Worm (Caenorhabditis elegans) whole organism, L3 larva: ENCODE data around the gene F13A2.5.

Experiments used
- ZK546.5 ChIP-seq: sonication (generic microtip); optimal IDR thresholded peaks from 2 replicates; lab custom pipeline; 2017; ENCODE audit warnings: missing biosample characterization, missing genetic modification characterization
- aly-2 ChIP-seq: fragments of 150-350 bp; optimal IDR thresholded peaks from 2 replicates; lab custom pipeline; 2014; ENCODE audit warnings: missing biosample characterization, missing genetic modification characterization
- ceh-16 ChIP-seq: sonication (generic microtip); optimal IDR thresholded peaks from 2 replicates; lab custom pipeline; 2017; ENCODE audit warnings: missing biosample characterization, missing genetic modification characterization
- ceh-28 ChIP-seq: fragments of 150-350 bp; optimal IDR thresholded peaks from 2 replicates; lab custom pipeline; 2014; ENCODE audit warnings: missing biosample characterization, missing genetic modification reagents, missing genetic modification characterization
- daf-12 ChIP-seq: fragments of 150-350 bp; optimal IDR thresholded peaks from 2 replicates; lab custom pipeline; 2014; ENCODE audit warnings: missing biosample characterization, missing genetic modification reagents, missing genetic modification characterization
- egl-27 ChIP-seq: sonication (generic microtip); optimal IDR thresholded peaks from 4 replicates; lab custom pipeline; 2017; ENCODE audit warnings: missing biosample characterization, missing genetic modification reagents, missing genetic modification characterization
- egl-5 ChIP-seq: fragments of 150-350 bp; optimal IDR thresholded peaks from 2 replicates; lab custom pipeline; 2017; ENCODE audit warnings: missing biosample characterization, missing genetic modification reagents, missing genetic modification characterization, inconsistent platforms
- elt-1 ChIP-seq: fragments of 150-350 bp; optimal IDR thresholded peaks from 2 replicates; lab custom pipeline; 2014; ENCODE audit warnings: missing biosample characterization, missing genetic modification characterization
- elt-2 ChIP-seq: sonication (generic microtip); optimal IDR thresholded peaks from 2 replicates; lab custom pipeline; 2016; ENCODE audit warnings: missing genetic modification reagents, mild to moderate bottlenecking, missing genetic modification characterization, missing compliant biosample characterization
- elt-3 ChIP-seq, 3 experiments: fragments of 150-350 bp in 1 of 3; sonication (generic microtip) in 2 of 3; optimal IDR thresholded peaks; 2 replicates in 2 of 3; 4 replicates in 1 of 3; lab custom pipeline; 2014 to 2017; ENCODE audit warnings: missing biosample characterization in 3 of 3, missing genetic modification characterization in 3 of 3
- fkh-10 ChIP-seq: sonication (generic microtip); optimal IDR thresholded peaks from 2 replicates; lab custom pipeline; 2017; ENCODE audit warnings: missing biosample characterization, missing genetic modification reagents, missing genetic modification characterization
- fkh-2 ChIP-seq: fragments of 150-350 bp; optimal IDR thresholded peaks from 2 replicates; lab custom pipeline; 2014; ENCODE audit warnings: missing biosample characterization, missing genetic modification reagents, missing genetic modification characterization
- fos-1 ChIP-seq: fragments of 150-350 bp; optimal IDR thresholded peaks from 2 replicates; lab custom pipeline; 2014; ENCODE audit warnings: missing biosample characterization, missing genetic modification characterization
- hmg-11 ChIP-seq: sonication (generic microtip); optimal IDR thresholded peaks from 2 replicates; lab custom pipeline; 2016; ENCODE audit warnings: missing genetic modification characterization, missing compliant biosample characterization
- jun-1 ChIP-seq: fragments of 150-350 bp; optimal IDR thresholded peaks from 2 replicates; lab custom pipeline; 2014; ENCODE audit warnings: missing biosample characterization, missing genetic modification reagents, missing genetic modification characterization
- lin-15B ChIP-seq: fragments of 150-350 bp; optimal IDR thresholded peaks from 2 replicates; lab custom pipeline; 2014; ENCODE audit warnings: missing biosample characterization, missing genetic modification characterization
- lin-39 ChIP-seq: fragments of 150-350 bp; optimal IDR thresholded peaks from 2 replicates; lab custom pipeline; 2018; ENCODE audit warnings: missing biosample characterization, missing genetic modification reagents, missing genetic modification characterization
- lsy-12 ChIP-seq: sonication (generic microtip); optimal IDR thresholded peaks from 2 replicates; lab custom pipeline; 2016; ENCODE audit warnings: mild to moderate bottlenecking, missing genetic modification characterization, missing compliant biosample characterization
- mml-1 ChIP-seq: fragments of 150-350 bp; sonication (generic microtip); optimal IDR thresholded peaks from 3 replicates; lab custom pipeline; 2014; ENCODE audit warnings: missing biosample characterization, missing genetic modification characterization
- nfya-1 ChIP-seq: sonication (generic microtip); optimal IDR thresholded peaks from 2 replicates; lab custom pipeline; 2017; ENCODE audit warnings: missing genetic modification characterization, mild to moderate bottlenecking, missing compliant biosample characterization, antibody characterized with exemption, moderate library complexity; ENCODE audit not compliant: insufficient read depth
- nhr-11 ChIP-seq: fragments of 150-350 bp; optimal IDR thresholded peaks from 2 replicates; lab custom pipeline; 2014; ENCODE audit warnings: missing biosample characterization, missing genetic modification characterization
- nhr-12 ChIP-seq: fragments of 150-350 bp; optimal IDR thresholded peaks from 2 replicates; lab custom pipeline; 2014; ENCODE audit warnings: missing biosample characterization, missing genetic modification characterization
- nhr-23 ChIP-seq: fragments of 150-350 bp; optimal IDR thresholded peaks from 2 replicates; lab custom pipeline; 2014; ENCODE audit warnings: missing biosample characterization, missing genetic modification reagents, missing genetic modification characterization
- nhr-28 ChIP-seq: fragments of 150-350 bp; optimal IDR thresholded peaks from 2 replicates; lab custom pipeline; 2014; ENCODE audit warnings: missing biosample characterization, missing genetic modification characterization
- nhr-67 ChIP-seq: fragments of 150-350 bp; optimal IDR thresholded peaks from 2 replicates; lab custom pipeline; 2014; ENCODE audit warnings: missing biosample characterization, missing genetic modification characterization
- nhr-77 ChIP-seq: fragments of 150-350 bp; optimal IDR thresholded peaks from 2 replicates; lab custom pipeline; 2014; ENCODE audit warnings: missing biosample characterization, missing genetic modification characterization
- pqm-1 ChIP-seq: fragments of 150-350 bp; optimal IDR thresholded peaks from 2 replicates; lab custom pipeline; 2017; ENCODE audit warnings: missing biosample characterization, missing genetic modification characterization, inconsistent platforms
- sea-2 ChIP-seq: fragments of 150-350 bp; sonication (generic microtip); optimal IDR thresholded peaks from 4 replicates; lab custom pipeline; 2014; ENCODE audit warnings: missing biosample characterization, missing genetic modification reagents, missing genetic modification characterization
- skn-1 ChIP-seq: fragments of 150-350 bp; optimal IDR thresholded peaks from 2 replicates; lab custom pipeline; 2014; ENCODE audit warnings: missing biosample characterization, missing genetic modification characterization
- unc-39 ChIP-seq: sonication (generic microtip); optimal IDR thresholded peaks from 4 replicates; lab custom pipeline; 2017; ENCODE audit warnings: missing biosample characterization, missing genetic modification characterization
- unc-62 ChIP-seq: fragments of 150-350 bp; sonication (generic microtip); optimal IDR thresholded peaks from 4 replicates; lab custom pipeline; 2014; ENCODE audit warnings: missing biosample characterization, missing genetic modification reagents, missing genetic modification characterization
- zag-1 ChIP-seq: fragments of 150-350 bp; optimal IDR thresholded peaks from 2 replicates; lab custom pipeline; 2014; ENCODE audit warnings: missing biosample characterization, missing genetic modification characterization
- ztf-4 ChIP-seq: fragments of 150-350 bp; optimal IDR thresholded peaks from 2 replicates; lab custom pipeline; 2014; ENCODE audit warnings: missing biosample characterization, missing genetic modification characterization

The F13A2.5 gene

DNA sequence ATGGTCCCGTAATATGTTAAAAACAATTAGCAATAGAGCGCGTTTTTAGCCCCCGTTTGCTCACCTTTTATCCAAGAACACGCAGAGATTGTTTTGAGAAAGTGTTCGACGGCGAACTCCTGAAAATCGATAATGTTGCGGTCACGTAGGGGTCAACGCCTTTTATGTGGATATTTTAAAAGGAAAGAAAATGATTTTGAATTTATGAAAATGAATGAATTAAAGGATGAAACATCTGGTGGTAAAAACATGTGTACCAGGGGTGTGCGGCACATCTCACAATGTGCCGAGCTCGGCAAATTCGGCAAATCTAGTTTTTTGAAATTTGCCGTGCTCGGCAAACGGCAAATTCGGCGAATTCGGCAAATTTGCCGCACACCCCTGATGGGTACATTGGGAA lies 1.6 kb downstream of the F13A2.5 start, which contains the start of gene F13A2.4:
Gene F13A2.4 (minus strand): TSS at position 101 of the 400 bp plus-strand sequence.
- TF ChIP-seq ceh-16 (tag; lab: Kevin White, UChicago), result no peak
- no peak for TF ChIP-seq nhr-12 (tag; lab: Kevin White, UChicago)

DNA sequence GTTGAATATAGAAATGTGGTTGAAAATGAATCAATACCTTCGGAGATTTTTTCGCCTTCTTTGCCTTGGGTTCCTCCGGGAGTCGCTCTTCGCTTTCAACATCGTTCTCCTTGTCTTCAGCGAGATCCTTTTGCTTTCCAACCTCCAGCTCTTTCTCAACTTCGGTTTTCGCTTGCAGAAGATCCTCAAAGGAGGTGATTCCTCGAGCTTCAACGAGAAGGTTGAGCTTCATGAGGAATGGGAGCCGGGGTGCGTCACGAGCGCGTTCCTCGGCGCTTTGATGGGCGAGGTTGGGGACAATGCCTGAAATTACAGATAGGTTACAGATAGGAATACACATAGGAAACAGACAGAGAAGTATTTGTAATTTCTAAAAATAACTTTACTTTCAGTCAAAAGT lies 2.9 kb downstream of the F13A2.5 start:
- no peak for TF ChIP-seq nhr-11
- TF ChIP-seq ceh-28 (tag; lab: Kevin White, UChicago), result no peak
- TF ChIP-seq nhr-77 (tag; lab: Kevin White, UChicago), result no peak
- TF ChIP-seq zag-1 (tag; lab: Kevin White, UChicago), result no peak
- TF ChIP-seq elt-3 (tag; optimal IDR thresholded peaks at IDR 0.05; lab: Kevin White, UChicago), result no peak
- TF ChIP-seq fkh-2, result no peak
- no peak for TF ChIP-seq fos-1 (tag; lab: Kevin White, UChicago)
- TF ChIP-seq daf-12 (tag; lab: Kevin White, UChicago), result no peak
- no peak for TF ChIP-seq nhr-28 (tag; lab: Kevin White, UChicago)
- TF ChIP-seq ZK546.5 (tag; lab: Kevin White, UChicago), result no peak
- no peak for TF ChIP-seq fkh-10
- no peak for TF ChIP-seq jun-1 (tag; lab: Kevin White, UChicago)
- no peak for TF ChIP-seq elt-1 (tag; lab: Kevin White, UChicago)
- TF ChIP-seq aly-2 (tag; lab: Kevin White, UChicago), result no peak
- no peak for TF ChIP-seq pqm-1
- TF ChIP-seq ceh-16 (tag; lab: Kevin White, UChicago), result no peak
- TF ChIP-seq unc-39 (tag; lab: Kevin White, UChicago), result no peak
- no peak for TF ChIP-seq egl-27 (tag; lab: Kevin White, UChicago)
- TF ChIP-seq, all 47 proteins: peak for 0

- TF ChIP-seq skn-1 (no peak), nhr-67 (tag; lab: Kevin White, UChicago) (no peak), hmg-11 (tag; lab: Kevin White, UChicago) (no peak), lsy-12 (tag; lab: Kevin White, UChicago) (no peak), fos-1 (tag; lab: Kevin White, UChicago) (no peak), nhr-23 (tag; lab: Kevin White, UChicago) (no peak), daf-12 (tag; lab: Kevin White, UChicago) (no peak), ceh-28 (tag; lab: Kevin White, UChicago) (no peak), zag-1 (tag; lab: Kevin White, UChicago) (no peak), elt-1 (tag; lab: Kevin White, UChicago) (no peak), mml-1 (tag; lab: Kevin White, UChicago) (no peak), ZK546.5 (tag; lab: Kevin White, UChicago) (no peak), lin-39 (tag; lab: Kevin White, UChicago) (no peak), unc-39 (tag; lab: Kevin White, UChicago) (no peak), egl-5 (tag; lab: Kevin White, UChicago) (no peak)
- TF ChIP-seq, all 47 proteins: peak for 0
These were observed 3.6 kb downstream of the F13A2.5 start for ce11 chrV:4398127-4398526.

DNA sequence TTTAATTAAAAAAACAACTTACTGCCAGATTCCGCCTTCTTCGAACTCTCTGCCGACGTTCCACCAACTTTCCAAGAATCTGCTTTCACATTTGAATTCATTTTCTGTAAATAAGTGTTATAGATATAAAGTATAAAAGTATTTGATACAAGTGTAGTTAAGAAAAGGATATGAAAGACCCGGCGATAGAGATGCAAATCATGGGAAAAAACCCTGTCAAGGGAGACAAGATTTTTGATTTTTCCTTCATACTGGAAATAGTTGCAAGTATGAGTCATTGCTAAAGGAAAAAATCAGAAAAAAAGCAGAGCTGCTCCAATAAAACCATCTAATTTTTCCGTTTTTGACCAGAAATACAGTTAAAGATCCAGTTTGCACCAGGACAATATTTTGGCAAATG lies 5.5 kb downstream of the F13A2.5 start, which contains the start of gene F13A2.3:
Gene F13A2.3 (minus strand): TSS at position 101 of the 400 bp plus-strand sequence.
- TF ChIP-seq unc-62 (GFP tag; lab: Kevin White, UChicago), result no peak
- no peak for TF ChIP-seq elt-1 (tag; lab: Kevin White, UChicago)
- no peak for TF ChIP-seq egl-5 (tag; lab: Kevin White, UChicago)
- no peak for TF ChIP-seq sea-2
- no peak for TF ChIP-seq nhr-77 (tag; lab: Kevin White, UChicago)
- TF ChIP-seq lin-39 (tag; lab: Kevin White, UChicago), result no peak
- no peak for TF ChIP-seq ZK546.5 (tag; lab: Kevin White, UChicago)
- no peak for TF ChIP-seq mml-1 (tag; lab: Kevin White, UChicago)
- TF ChIP-seq ztf-4, result no peak
- no peak for TF ChIP-seq elt-2
- TF ChIP-seq nhr-28 (tag; lab: Kevin White, UChicago), result no peak
- no peak for TF ChIP-seq lin-15B
- TF ChIP-seq nhr-11, result no peak

- TF ChIP-seq daf-12 (tag; lab: Kevin White, UChicago) (no peak), nfya-1 (peak; percentile 93)
These were observed 13.8 kb downstream of the F13A2.5 start for ce11 chrV:4387916-4388315.
